Worm (Caenorhabditis elegans): ENCODE results near the gene hlh-8.

The hlh-8 gene

DNA sequence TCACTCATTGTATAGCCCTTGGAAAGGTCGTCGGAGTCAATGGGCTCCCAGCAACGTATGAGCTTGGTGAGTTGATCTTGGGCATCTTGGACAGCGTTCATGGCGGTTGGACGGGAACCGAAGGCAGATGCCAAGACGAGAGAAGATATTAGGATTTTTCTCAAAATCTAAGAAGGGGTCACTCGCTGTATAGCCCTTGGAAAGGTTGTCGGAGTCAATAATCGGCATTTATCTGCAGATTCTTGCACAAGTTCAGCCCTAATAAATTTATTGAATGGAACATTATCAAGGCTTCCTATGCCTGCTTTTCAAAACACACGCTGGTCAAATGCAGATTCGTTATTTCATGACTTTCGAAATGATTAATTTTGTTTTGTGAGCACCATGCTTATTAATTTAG is 21.5 kb downstream of the hlh-8 start, which contains the start of gene C02B8.7:
TSS of gene C02B8.7 (minus strand) at position 101 of the 400 bp plus-strand sequence.
- TF ChIP-seq ceh-6 (GFP tag; optimal IDR thresholded peaks at IDR 0.05) (no peak), ama-1 (optimal IDR thresholded peaks at IDR 0.05) (no peak), hlh-15 (tag; optimal IDR thresholded peaks at IDR 0.05) (no peak), K02D7.2 (tag; optimal IDR thresholded peaks at IDR 0.05) (no peak), ceh-19 (GFP tag; optimal IDR thresholded peaks at IDR 0.05) (no peak), nfya-1 (tag; optimal IDR thresholded peaks at IDR 0.05) (no peak), dve-1 (tag; optimal IDR thresholded peaks at IDR 0.05) (no peak), ceh-45 (GFP tag; IDR thresholded peaks at IDR 0.05) (no peak), ttx-3 (tag; optimal IDR thresholded peaks at IDR 0.05) (no peak), hlh-8 (tag; optimal IDR thresholded peaks at IDR 0.05) (no peak), pros-1 (tag; optimal IDR thresholded peaks at IDR 0.05) (no peak), lim-6 (tag; optimal IDR thresholded peaks at IDR 0.05) (no peak), dmd-4 (tag; optimal IDR thresholded peaks at IDR 0.05; ENCODE audit: borderline replicate concordance) (no peak)

DNA sequence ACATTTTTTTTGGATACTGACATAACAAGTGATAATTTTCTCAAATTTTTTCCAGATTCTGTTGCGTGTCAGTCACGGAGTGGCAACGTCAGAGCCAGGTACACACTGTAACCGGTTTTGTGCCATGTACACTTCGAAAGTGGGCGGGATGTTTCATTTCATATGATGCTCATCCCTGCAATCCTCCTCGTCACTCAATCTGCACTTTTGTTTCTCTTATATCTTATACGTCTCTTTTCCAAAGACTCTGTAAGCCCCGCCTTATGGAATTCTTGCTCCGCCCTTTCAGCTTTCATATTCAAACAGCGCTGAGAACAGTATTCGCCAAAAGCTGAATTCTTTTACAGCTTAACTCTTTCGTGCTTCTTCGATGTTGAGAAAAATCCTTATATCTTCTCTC is 22.9 kb downstream of the hlh-8 start, which contains the start of gene C02B8.3:
TSS of gene C02B8.3 (plus strand) at position 301 of the 400 bp plus-strand sequence.
- TF ChIP-seq pros-1 (tag; optimal IDR thresholded peaks at IDR 0.05) (no peak), zip-5 (tag; optimal IDR thresholded peaks at IDR 0.05) (no peak), ttx-3 (tag; optimal IDR thresholded peaks at IDR 0.05) (no peak), ceh-48 (tag; optimal IDR thresholded peaks at IDR 0.05) (no peak), hlh-30 (tag; optimal IDR thresholded peaks at IDR 0.05; ENCODE audit: insufficient read depth) (no peak), fax-1 (tag; optimal IDR thresholded peaks at IDR 0.05) (no peak), che-1 (tag; optimal IDR thresholded peaks at IDR 0.05) (no peak), sdc-2 (tag; optimal IDR thresholded peaks at IDR 0.05) (no peak), nfya-1 (tag; optimal IDR thresholded peaks at IDR 0.05) (no peak), npax-4 (tag; optimal IDR thresholded peaks at IDR 0.05) (no peak), sox-2 (GFP tag; IDR thresholded peaks at IDR 0.05) (no peak), pax-1 (tag; optimal IDR thresholded peaks at IDR 0.05) (no peak), ztf-16 (tag; optimal IDR thresholded peaks at IDR 0.05) (no peak), ceh-31 (tag; optimal IDR thresholded peaks at IDR 0.05) (no peak), ceh-30 (tag; optimal IDR thresholded peaks at IDR 0.05) (no peak), nhr-11 (tag; optimal IDR thresholded peaks at IDR 0.05) (no peak)

DNA sequence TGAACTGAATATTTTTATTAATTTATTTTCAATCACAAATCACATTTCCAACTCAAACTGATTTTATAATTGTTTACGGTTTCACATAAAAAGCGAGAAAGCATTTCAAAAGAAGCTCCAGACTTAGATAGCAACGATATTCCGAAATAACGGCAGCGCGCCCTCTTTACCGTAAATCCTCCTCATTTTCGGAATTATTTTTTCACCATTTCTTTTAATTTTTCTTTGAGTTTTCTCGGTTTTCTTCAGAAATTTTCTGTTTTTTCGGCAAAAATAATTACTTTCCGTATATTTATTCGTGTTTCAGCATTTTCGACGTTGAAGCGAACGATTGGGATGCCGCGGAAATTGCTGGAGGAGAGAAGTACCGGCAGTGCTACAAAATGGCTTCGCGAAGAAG is 31.1 kb downstream of the hlh-8 start, which contains the start of gene C02B8.1:
TSS of gene C02B8.1 (plus strand) at position 301 of the 400 bp plus-strand sequence.
- TF ChIP-seq nhr-11 (tag; optimal IDR thresholded peaks at IDR 0.05): no peak
- no peak for TF ChIP-seq hlh-13 (GFP tag; optimal IDR thresholded peaks at IDR 0.05)
- TF ChIP-seq syd-9 (tag; optimal IDR thresholded peaks at IDR 0.05): no peak
- no peak for TF ChIP-seq npax-4 (tag; optimal IDR thresholded peaks at IDR 0.05)
- no peak for TF ChIP-seq pha-4 (tag; optimal IDR thresholded peaks at IDR 0.05)
- no peak for TF ChIP-seq ceh-30 (tag; optimal IDR thresholded peaks at IDR 0.05)
- TF ChIP-seq tbx-7 (tag; optimal IDR thresholded peaks at IDR 0.05): no peak
- TF ChIP-seq dmd-4 (tag; optimal IDR thresholded peaks at IDR 0.05; ENCODE audit: borderline replicate concordance): no peak
- TF ChIP-seq ttx-3 (tag; optimal IDR thresholded peaks at IDR 0.05): no peak
- TF ChIP-seq C38D4.7 (GFP tag; optimal IDR thresholded peaks at IDR 0.05): no peak
- no peak for TF ChIP-seq unc-3 (GFP tag; conservative IDR thresholded peaks at IDR 0.05)
- TF ChIP-seq unc-3 (tag; optimal IDR thresholded peaks at IDR 0.05): no peak
- no peak for TF ChIP-seq K02D7.2 (tag; optimal IDR thresholded peaks at IDR 0.05)

DNA sequence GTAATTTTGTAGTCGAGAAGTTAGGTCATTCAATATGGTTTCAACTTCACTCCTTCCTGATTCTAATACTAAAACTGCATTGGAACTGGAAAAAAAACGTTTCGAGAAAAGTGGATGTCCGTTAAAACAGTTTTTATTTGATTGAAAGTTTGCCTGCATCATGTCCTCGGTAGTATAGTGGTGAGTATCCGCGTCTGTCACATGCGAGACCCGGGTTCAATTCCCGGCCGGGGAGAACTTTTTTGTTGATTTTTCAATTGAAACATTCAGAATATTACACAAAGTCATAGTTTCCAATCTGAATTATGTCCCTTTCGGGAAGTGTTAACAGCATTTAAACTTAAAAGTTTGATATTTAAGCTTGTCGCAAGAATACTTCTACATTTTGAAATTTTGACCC is 32.7 kb downstream of the hlh-8 start:
- TF ChIP-seq dmd-4 (tag; optimal IDR thresholded peaks at IDR 0.05; ENCODE audit: borderline replicate concordance): no peak
- no peak for TF ChIP-seq nhr-11 (tag; optimal IDR thresholded peaks at IDR 0.05)
- TF ChIP-seq lin-11 (tag; optimal IDR thresholded peaks at IDR 0.05): no peak
- TF ChIP-seq pha-2 (tag; optimal IDR thresholded peaks at IDR 0.05): no peak

DNA sequence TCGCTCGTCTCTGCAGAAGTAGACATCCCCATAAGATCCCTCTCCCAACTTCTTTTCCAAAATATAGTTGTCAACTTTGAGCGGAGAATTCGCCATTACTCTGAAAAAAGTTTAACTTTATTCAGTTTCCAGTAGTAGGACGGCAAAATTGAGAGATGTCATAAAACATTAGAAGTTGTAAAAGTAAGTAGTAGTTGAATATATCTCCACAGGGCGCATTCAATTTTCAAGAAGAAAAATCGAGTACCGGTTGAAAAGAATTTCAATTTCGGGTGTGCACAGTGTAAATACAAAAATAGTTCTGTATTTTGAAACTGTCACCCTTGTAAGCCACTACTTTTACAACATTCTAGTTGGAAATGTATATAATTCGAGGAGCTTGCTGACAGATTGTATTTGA is 34.4 kb downstream of the hlh-8 start, which contains the start of gene F22F1.2:
TSS of gene F22F1.2 (minus strand) at position 101 of the 400 bp plus-strand sequence.
- TF ChIP-seq ceh-45 (GFP tag; IDR thresholded peaks at IDR 0.05) (no peak), pat-9 (tag; optimal IDR thresholded peaks at IDR 0.05) (no peak), unc-55 (GFP tag; optimal IDR thresholded peaks at IDR 0.05) (no peak), fax-1 (tag; optimal IDR thresholded peaks at IDR 0.05) (no peak), Y22D7AL.16 (tag; optimal IDR thresholded peaks at IDR 0.05) (no peak), ceh-18 (tag; optimal IDR thresholded peaks at IDR 0.05) (no peak)
